Worm (Caenorhabditis elegans): Measurements from ENCODE around the gene srbc-54.

Gene srbc-54

ce11 chrV:15826110-15826509, 7.4 kb downstream of the srbc-54 start, which contains the start of gene srbc-51:
srbc-51 (plus strand) TSS chrV:15826410.
- TF ChIP-seq nfya-1 (tag; optimal IDR thresholded peaks at IDR 0.05; ENCODE audit: insufficient read depth) (no peak), mdl-1 (tag; optimal IDR thresholded peaks at IDR 0.05) (no peak), unc-39 (tag; optimal IDR thresholded peaks at IDR 0.05) (no peak), nhr-28 (tag; optimal IDR thresholded peaks at IDR 0.05) (no peak), nhr-12 (tag; optimal IDR thresholded peaks at IDR 0.05) (no peak), nhr-25 (tag; optimal IDR thresholded peaks at IDR 0.05) (no peak), ztf-4 (tag; optimal IDR thresholded peaks at IDR 0.05) (no peak), tbx-2 (tag; optimal IDR thresholded peaks at IDR 0.05) (no peak), hmg-11 (tag; optimal IDR thresholded peaks at IDR 0.05) (no peak), ZK546.5 (tag; optimal IDR thresholded peaks at IDR 0.05) (no peak), ztf-11 (tag; optimal IDR thresholded peaks at IDR 0.05) (no peak)

DNA sequence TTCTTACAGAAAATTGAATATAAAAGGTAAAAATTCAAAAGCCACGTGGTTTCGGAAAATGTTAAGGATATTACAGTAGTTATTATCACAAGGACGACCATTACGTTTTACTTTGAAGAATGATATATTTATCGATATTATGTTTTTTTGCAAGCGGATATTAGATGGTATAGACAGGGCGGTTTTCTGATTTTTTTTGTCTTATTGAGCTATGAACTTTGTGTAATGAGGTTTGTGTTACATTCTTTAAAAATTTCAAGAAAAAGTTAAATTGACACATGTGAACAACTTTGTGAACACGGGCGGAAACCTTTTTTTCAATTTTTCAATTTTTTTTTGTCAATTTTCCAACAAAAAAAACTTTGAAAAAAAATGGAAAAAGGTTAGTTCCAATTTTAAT, 8.7 kb downstream of the srbc-54 start, which contains the start of gene srbc-50:
TSS of gene srbc-50 (minus strand) at position 101 of the 400 bp plus-strand sequence.
- TF ChIP-seq nhr-43 (tag; optimal IDR thresholded peaks at IDR 0.05; ENCODE audit: poor library complexity, severe bottlenecking) (no peak), aly-2 (tag; optimal IDR thresholded peaks at IDR 0.05) (no peak), unc-39 (tag; optimal IDR thresholded peaks at IDR 0.05) (no peak), nhr-237 (tag; optimal IDR thresholded peaks at IDR 0.05) (no peak), ceh-28 (tag; optimal IDR thresholded peaks at IDR 0.05) (no peak), eor-1 (tag; optimal IDR thresholded peaks at IDR 0.05) (no peak), elt-1 (tag; optimal IDR thresholded peaks at IDR 0.05) (no peak), unc-62 (GFP tag; optimal IDR thresholded peaks at IDR 0.05) (no peak), fos-1 (tag; optimal IDR thresholded peaks at IDR 0.05) (no peak)

ce11 chrV:15821398-15821797, 12.1 kb downstream of the srbc-54 start, which contains the start of gene srbc-49:
srbc-49 (plus strand) TSS chrV:15821698.
- TF ChIP-seq nhr-77 (tag; optimal IDR thresholded peaks at IDR 0.05) (no peak), R02D3.7 (tag; optimal IDR thresholded peaks at IDR 0.05) (no peak), elt-2 (tag; optimal IDR thresholded peaks at IDR 0.05) (no peak), mdl-1 (tag; optimal IDR thresholded peaks at IDR 0.05) (no peak), ztf-11 (tag; optimal IDR thresholded peaks at IDR 0.05) (no peak), nfya-1 (tag; optimal IDR thresholded peaks at IDR 0.05; ENCODE audit: insufficient read depth) (no peak)

DNA sequence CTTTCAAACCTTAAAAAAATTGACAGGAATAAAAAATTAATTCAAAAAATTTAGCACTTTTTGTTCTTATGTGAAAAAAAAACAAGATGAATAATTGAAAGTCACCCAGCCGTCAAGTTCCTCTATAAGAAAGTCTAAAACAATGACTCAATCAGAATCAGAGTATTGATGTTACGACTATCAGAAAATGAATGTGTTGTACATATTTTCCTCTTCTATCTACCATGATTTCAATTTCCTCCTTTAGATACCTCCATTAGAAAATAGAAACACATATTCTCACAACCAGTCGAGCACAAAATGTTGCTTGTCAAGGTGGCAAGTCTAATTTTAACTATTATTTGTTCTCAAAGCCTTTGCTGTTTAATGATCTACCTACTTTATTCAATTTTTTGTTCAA, 13.5 kb downstream of the srbc-54 start, which contains the start of gene srbc-48:
TSS of gene srbc-48 (plus strand) at position 301 of the 400 bp plus-strand sequence.
- TF ChIP-seq nfya-1 (tag; optimal IDR thresholded peaks at IDR 0.05; ENCODE audit: insufficient read depth), result no peak
- no peak for TF ChIP-seq ceh-9 (tag; optimal IDR thresholded peaks at IDR 0.05)
- TF ChIP-seq R02D3.7 (tag; optimal IDR thresholded peaks at IDR 0.05), result no peak
- no peak for TF ChIP-seq eor-1 (tag; optimal IDR thresholded peaks at IDR 0.05)
- no peak for TF ChIP-seq nhr-11 (tag; optimal IDR thresholded peaks at IDR 0.05)
- TF ChIP-seq fkh-2 (tag; optimal IDR thresholded peaks at IDR 0.05), result no peak
- no peak for TF ChIP-seq ama-1 (optimal IDR thresholded peaks at IDR 0.05)
- no peak for TF ChIP-seq elt-1 (tag; optimal IDR thresholded peaks at IDR 0.05)
- no peak for TF ChIP-seq unc-62 (GFP tag; optimal IDR thresholded peaks at IDR 0.05)
- TF ChIP-seq nhr-12 (tag; optimal IDR thresholded peaks at IDR 0.05), result no peak
- no peak for TF ChIP-seq ztf-11 (tag; optimal IDR thresholded peaks at IDR 0.05)

- TF ChIP-seq nhr-67 (tag; optimal IDR thresholded peaks at IDR 0.05), result no peak
These were observed 15.8 kb downstream of the srbc-54 start, which contains the start of gene abf-3 for ce11 chrV:15817746-15818145. abf-3 (minus strand) TSS chrV:15817846.

ce11 chrV:15815962-15816432, 17.5 kb downstream of the srbc-54 start, which contains the start of the genes fbxa-69 and F54B8.4:
fbxa-69 (minus strand) TSS chrV:15815971.
F54B8.4 (plus strand) TSS chrV:15816382.
- TF ChIP-seq egl-27 (tag; optimal IDR thresholded peaks at IDR 0.05) (no peak), nhr-67 (tag; optimal IDR thresholded peaks at IDR 0.05) (no peak), fos-1 (tag; optimal IDR thresholded peaks at IDR 0.05) (no peak), nhr-237 (tag; optimal IDR thresholded peaks at IDR 0.05) (no peak), mdl-1 (tag; optimal IDR thresholded peaks at IDR 0.05) (no peak), fkh-2 (tag; optimal IDR thresholded peaks at IDR 0.05) (no peak), jun-1 (tag; optimal IDR thresholded peaks at IDR 0.05) (no peak), mml-1 (tag; optimal IDR thresholded peaks at IDR 0.05) (no peak), lin-15B (tag; optimal IDR thresholded peaks at IDR 0.05) (no peak), unc-39 (tag; optimal IDR thresholded peaks at IDR 0.05) (no peak), nhr-25 (tag; optimal IDR thresholded peaks at IDR 0.05) (no peak), nhr-76 (tag; optimal IDR thresholded peaks at IDR 0.05) (no peak), ama-1 (optimal IDR thresholded peaks at IDR 0.05) (no peak), elt-2 (tag; optimal IDR thresholded peaks at IDR 0.05) (no peak), unc-62 (GFP tag; optimal IDR thresholded peaks at IDR 0.05) (no peak), zag-1 (tag; optimal IDR thresholded peaks at IDR 0.05) (no peak), nhr-28 (tag; optimal IDR thresholded peaks at IDR 0.05) (no peak), hmg-11 (tag; optimal IDR thresholded peaks at IDR 0.05) (no peak), daf-12 (tag; optimal IDR thresholded peaks at IDR 0.05) (no peak)

All from whole organism, L3 larva.